Worm (Caenorhabditis elegans): ENCODE measurements around the gene gpc-1.

DNA sequence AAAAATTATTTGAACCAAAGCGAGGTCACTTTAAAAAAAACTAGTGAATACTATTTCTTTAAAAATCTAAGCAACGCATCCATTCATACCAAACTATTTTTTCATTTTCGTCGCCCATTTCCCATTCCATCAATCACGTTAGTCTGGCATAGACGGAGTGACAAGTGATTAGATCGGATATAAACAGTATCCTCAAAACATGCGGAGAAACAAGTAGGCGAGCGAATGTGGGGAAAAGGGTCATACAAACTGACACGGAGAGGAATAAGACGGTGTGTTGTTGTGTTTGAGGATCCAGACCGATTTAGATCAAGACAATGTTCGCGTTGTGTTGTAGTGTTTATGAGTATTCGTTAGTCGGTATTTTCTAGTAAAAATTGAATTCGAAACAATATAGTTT, 27.6 kb upstream of the gpc-1 start:
- TF ChIP-seq elt-1 (tag; optimal IDR thresholded peaks at IDR 0.05; ENCODE audit: borderline replicate concordance, insufficient read depth), result no peak
- TF ChIP-seq pha-4 (tag; optimal IDR thresholded peaks at IDR 0.05), result no peak
- no peak for TF ChIP-seq unc-39 (tag; optimal IDR thresholded peaks at IDR 0.05)
- TF ChIP-seq mab-5 (tag; optimal IDR thresholded peaks at IDR 0.05), result no peak
- no peak for TF ChIP-seq lin-13 (tag; optimal IDR thresholded peaks at IDR 0.05)
- TF ChIP-seq elt-3 (tag; optimal IDR thresholded peaks at IDR 0.05), result no peak
- TF ChIP-seq hlh-1 (tag; optimal IDR thresholded peaks at IDR 0.05), result no peak
- TF ChIP-seq nhr-12 (tag; optimal IDR thresholded peaks at IDR 0.05), result no peak
